Worm (Caenorhabditis elegans) whole organism, L4/young adult: ENCODE results near the gene tba-4.

Experiments
- W03F9.2 ChIP-seq: fragments of 150-350 bp; optimal IDR thresholded peaks from 2 replicates; lab custom pipeline; 2014; ENCODE audit warnings: missing biosample characterization, missing genetic modification characterization
- him-1 ChIP-seq: sonication (generic microtip); optimal IDR thresholded peaks from 2 replicates; lab custom pipeline; 2016; ENCODE audit warnings: missing genotype, missing genetic modification reagents, missing genetic modification characterization, missing compliant biosample characterization

ce11 chrII:10923948-10924347 lies 5.4 kb downstream of the tba-4 start, which contains the start of gene Y19D2B.2:
- TF ChIP-seq him-1 (tag; lab: Kevin White, UChicago), result no peak
- no peak for TF ChIP-seq W03F9.2
